Fruit fly (Drosophila melanogaster): ENCODE data around the gene CG13829.

DNA sequence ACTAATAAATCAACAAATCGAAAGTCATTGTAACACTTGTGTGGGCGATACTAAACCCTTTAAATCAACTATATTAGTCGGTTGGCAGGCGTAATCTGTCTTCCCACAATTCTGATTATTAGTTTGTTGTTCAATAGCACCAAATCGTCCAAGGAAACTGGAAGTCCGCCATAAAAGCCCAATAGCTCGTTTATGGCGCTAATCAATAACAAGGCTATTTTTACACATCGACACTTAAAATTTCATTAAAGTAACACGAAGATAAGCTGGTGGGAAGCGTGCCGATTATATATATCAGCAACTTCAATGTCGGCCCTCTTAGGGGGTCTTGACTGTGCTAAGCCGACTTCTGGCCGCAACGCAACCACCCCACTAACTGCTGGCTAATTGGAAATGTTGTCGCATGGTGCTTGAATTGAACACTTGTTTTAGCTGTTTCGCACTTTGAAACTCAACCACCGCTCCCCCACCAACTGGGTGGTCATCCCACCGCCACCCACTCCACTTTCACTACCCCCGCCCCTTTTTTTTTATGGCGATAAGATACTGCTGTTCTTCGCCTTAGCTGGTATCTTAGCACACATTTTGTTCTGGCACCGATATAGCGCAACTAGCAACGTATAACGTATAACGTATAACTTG lies 22.0 kb downstream of the CG13829 start:
- TF ChIP-seq fd96Ca (GFP tag; IDR thresholded peaks at IDR 0.05) (no peak), CG15710 (tag; optimal IDR thresholded peaks at IDR 0.05) (no peak), CG14655 (GFP tag; optimal IDR thresholded peaks at IDR 0.05) (no peak), CG34367 (tag; optimal IDR thresholded peaks at IDR 0.05) (no peak), Snoo (tag; optimal IDR thresholded peaks at IDR 0.05) (no peak), CG4496 (GFP tag; IDR thresholded peaks at IDR 0.05) (no peak), Pif1B (GFP tag; optimal IDR thresholded peaks at IDR 0.05) (no peak), CG13204 (GFP tag; optimal IDR thresholded peaks at IDR 0.05) (no peak), CG10348 (GFP tag; IDR thresholded peaks at IDR 0.05) (no peak), rn (GFP tag; IDR thresholded peaks at IDR 0.05) (no peak)

Data from whole organism, pupa.